Worm (Caenorhabditis elegans) whole organism, L3 larva: ENCODE measurements around the gene nfi-1.
A peak's percentile ranks its signal among the peaks of the same experiment; 100 is the strongest.

ENCODE experiments used
- ZK546.5 ChIP-seq: sonication (generic microtip); optimal IDR thresholded peaks from 2 replicates; lab custom pipeline; 2017; ENCODE audit warnings: missing biosample characterization, missing genetic modification characterization
- aly-2 ChIP-seq: fragments of 150-350 bp; optimal IDR thresholded peaks from 2 replicates; lab custom pipeline; 2014; ENCODE audit warnings: missing biosample characterization, missing genetic modification characterization
- ceh-28 ChIP-seq: fragments of 150-350 bp; optimal IDR thresholded peaks from 2 replicates; lab custom pipeline; 2014; ENCODE audit warnings: missing biosample characterization, missing genetic modification reagents, missing genetic modification characterization
- ceh-82 ChIP-seq: fragments of 150-350 bp; optimal IDR thresholded peaks from 2 replicates; lab custom pipeline; 2014; ENCODE audit warnings: missing biosample characterization, missing genetic modification characterization
- daf-12 ChIP-seq: fragments of 150-350 bp; optimal IDR thresholded peaks from 2 replicates; lab custom pipeline; 2014; ENCODE audit warnings: missing biosample characterization, missing genetic modification reagents, missing genetic modification characterization
- egl-27 ChIP-seq: sonication (generic microtip); optimal IDR thresholded peaks from 4 replicates; lab custom pipeline; 2017; ENCODE audit warnings: missing biosample characterization, missing genetic modification reagents, missing genetic modification characterization
- egl-5 ChIP-seq: fragments of 150-350 bp; optimal IDR thresholded peaks from 2 replicates; lab custom pipeline; 2017; ENCODE audit warnings: missing biosample characterization, missing genetic modification reagents, missing genetic modification characterization, inconsistent platforms
- elt-1 ChIP-seq: fragments of 150-350 bp; optimal IDR thresholded peaks from 2 replicates; lab custom pipeline; 2014; ENCODE audit warnings: missing biosample characterization, missing genetic modification characterization
- elt-2 ChIP-seq: sonication (generic microtip); optimal IDR thresholded peaks from 2 replicates; lab custom pipeline; 2016; ENCODE audit warnings: missing genetic modification reagents, mild to moderate bottlenecking, missing genetic modification characterization, missing compliant biosample characterization
- elt-3 ChIP-seq, 3 experiments: fragments of 150-350 bp in 1 of 3; sonication (generic microtip) in 2 of 3; optimal IDR thresholded peaks; 2 replicates in 2 of 3; 4 replicates in 1 of 3; lab custom pipeline; 2014 to 2017; ENCODE audit warnings: missing biosample characterization in 3 of 3, missing genetic modification characterization in 3 of 3
- eor-1 ChIP-seq, 2 experiments: fragments of 150-350 bp; optimal IDR thresholded peaks; 2 replicates each; lab custom pipeline; 2014 to 2018; ENCODE audit warnings: missing biosample characterization in 2 of 2, missing genetic modification characterization in 2 of 2
- fkh-10 ChIP-seq: sonication (generic microtip); optimal IDR thresholded peaks from 2 replicates; lab custom pipeline; 2017; ENCODE audit warnings: missing biosample characterization, missing genetic modification reagents, missing genetic modification characterization
- fkh-2 ChIP-seq: fragments of 150-350 bp; optimal IDR thresholded peaks from 2 replicates; lab custom pipeline; 2014; ENCODE audit warnings: missing biosample characterization, missing genetic modification reagents, missing genetic modification characterization
- fos-1 ChIP-seq: fragments of 150-350 bp; optimal IDR thresholded peaks from 2 replicates; lab custom pipeline; 2014; ENCODE audit warnings: missing biosample characterization, missing genetic modification characterization
- hmg-11 ChIP-seq: sonication (generic microtip); optimal IDR thresholded peaks from 2 replicates; lab custom pipeline; 2016; ENCODE audit warnings: missing genetic modification characterization, missing compliant biosample characterization
- jun-1 ChIP-seq: fragments of 150-350 bp; optimal IDR thresholded peaks from 2 replicates; lab custom pipeline; 2014; ENCODE audit warnings: missing biosample characterization, missing genetic modification reagents, missing genetic modification characterization
- lin-15B ChIP-seq: fragments of 150-350 bp; optimal IDR thresholded peaks from 2 replicates; lab custom pipeline; 2014; ENCODE audit warnings: missing biosample characterization, missing genetic modification characterization
- lin-39 ChIP-seq: fragments of 150-350 bp; optimal IDR thresholded peaks from 2 replicates; lab custom pipeline; 2018; ENCODE audit warnings: missing biosample characterization, missing genetic modification reagents, missing genetic modification characterization
- lsy-12 ChIP-seq: sonication (generic microtip); optimal IDR thresholded peaks from 2 replicates; lab custom pipeline; 2016; ENCODE audit warnings: mild to moderate bottlenecking, missing genetic modification characterization, missing compliant biosample characterization
- mdl-1 ChIP-seq: fragments of 150-350 bp; optimal IDR thresholded peaks from 2 replicates; lab custom pipeline; 2014; ENCODE audit warnings: missing biosample characterization, missing genetic modification characterization
- mml-1 ChIP-seq: fragments of 150-350 bp; sonication (generic microtip); optimal IDR thresholded peaks from 3 replicates; lab custom pipeline; 2014; ENCODE audit warnings: missing biosample characterization, missing genetic modification characterization
- nfya-1 ChIP-seq: sonication (generic microtip); optimal IDR thresholded peaks from 2 replicates; lab custom pipeline; 2017; ENCODE audit warnings: missing genetic modification characterization, mild to moderate bottlenecking, missing compliant biosample characterization, antibody characterized with exemption, moderate library complexity; ENCODE audit not compliant: insufficient read depth
- nhr-11 ChIP-seq: fragments of 150-350 bp; optimal IDR thresholded peaks from 2 replicates; lab custom pipeline; 2014; ENCODE audit warnings: missing biosample characterization, missing genetic modification characterization
- nhr-12 ChIP-seq: fragments of 150-350 bp; optimal IDR thresholded peaks from 2 replicates; lab custom pipeline; 2014; ENCODE audit warnings: missing biosample characterization, missing genetic modification characterization
- nhr-23 ChIP-seq: fragments of 150-350 bp; optimal IDR thresholded peaks from 2 replicates; lab custom pipeline; 2014; ENCODE audit warnings: missing biosample characterization, missing genetic modification reagents, missing genetic modification characterization
- nhr-237 ChIP-seq: fragments of 150-350 bp; optimal IDR thresholded peaks from 2 replicates; lab custom pipeline; 2014; ENCODE audit warnings: missing biosample characterization, missing genetic modification characterization
- nhr-25 ChIP-seq: sonication (generic microtip); optimal IDR thresholded peaks from 2 replicates; lab custom pipeline; 2017; ENCODE audit warnings: missing biosample characterization, missing genetic modification characterization
- nhr-28 ChIP-seq: fragments of 150-350 bp; optimal IDR thresholded peaks from 2 replicates; lab custom pipeline; 2014; ENCODE audit warnings: missing biosample characterization, missing genetic modification characterization
- nhr-43 ChIP-seq: sonication (generic microtip); optimal IDR thresholded peaks from 2 replicates; lab custom pipeline; 2016; ENCODE audit warnings: mild to moderate bottlenecking, missing genetic modification characterization, missing compliant biosample characterization; ENCODE audit not compliant: poor library complexity, severe bottlenecking
- nhr-77 ChIP-seq: fragments of 150-350 bp; optimal IDR thresholded peaks from 2 replicates; lab custom pipeline; 2014; ENCODE audit warnings: missing biosample characterization, missing genetic modification characterization
- pha-4 ChIP-seq: fragments of 150-350 bp; optimal IDR thresholded peaks from 2 replicates; lab custom pipeline; 2014; ENCODE audit warnings: missing biosample characterization, missing genetic modification reagents, missing genetic modification characterization
- pqm-1 ChIP-seq: fragments of 150-350 bp; optimal IDR thresholded peaks from 2 replicates; lab custom pipeline; 2017; ENCODE audit warnings: missing biosample characterization, missing genetic modification characterization, inconsistent platforms
- sea-2 ChIP-seq: fragments of 150-350 bp; sonication (generic microtip); optimal IDR thresholded peaks from 4 replicates; lab custom pipeline; 2014; ENCODE audit warnings: missing biosample characterization, missing genetic modification reagents, missing genetic modification characterization
- skn-1 ChIP-seq: fragments of 150-350 bp; optimal IDR thresholded peaks from 2 replicates; lab custom pipeline; 2014; ENCODE audit warnings: missing biosample characterization, missing genetic modification characterization
- snpc-4 ChIP-seq: fragments of 150-350 bp; optimal IDR thresholded peaks from 2 replicates; lab custom pipeline; 2014; ENCODE audit warnings: missing biosample characterization, missing genetic modification characterization
- tbx-2 ChIP-seq: sonication (generic microtip); optimal IDR thresholded peaks from 2 replicates; lab custom pipeline; 2016; ENCODE audit warnings: mild to moderate bottlenecking, missing genetic modification characterization, missing compliant biosample characterization
- unc-39 ChIP-seq: sonication (generic microtip); optimal IDR thresholded peaks from 4 replicates; lab custom pipeline; 2017; ENCODE audit warnings: missing biosample characterization, missing genetic modification characterization
- unc-62 ChIP-seq: fragments of 150-350 bp; sonication (generic microtip); optimal IDR thresholded peaks from 4 replicates; lab custom pipeline; 2014; ENCODE audit warnings: missing biosample characterization, missing genetic modification reagents, missing genetic modification characterization
- ztf-11 ChIP-seq: fragments of 150-350 bp; optimal IDR thresholded peaks from 2 replicates; lab custom pipeline; 2014; ENCODE audit warnings: missing biosample characterization, missing genetic modification characterization
- ztf-4 ChIP-seq: fragments of 150-350 bp; optimal IDR thresholded peaks from 2 replicates; lab custom pipeline; 2014; ENCODE audit warnings: missing biosample characterization, missing genetic modification characterization

The nfi-1 gene

ce11 chrII:7528210-7528609, 9.8 kb upstream of the nfi-1 start:
- TF ChIP-seq nhr-23 (peak; percentile 89), lsy-12 (tag; lab: Kevin White, UChicago) (no peak), nhr-237 (no peak), sea-2 (no peak), eor-1 (tag; optimal IDR thresholded peaks at IDR 0.05; lab: Kevin White, UChicago) (no peak), mml-1 (tag; lab: Kevin White, UChicago) (peak; percentile 39), unc-39 (no peak), mdl-1 (tag; lab: Kevin White, UChicago) (no peak), elt-2 (peak; percentile 86), ceh-28 (tag; lab: Kevin White, UChicago) (peak; percentile 6), jun-1 (tag; lab: Kevin White, UChicago) (peak; percentile 45), ZK546.5 (tag; lab: Kevin White, UChicago) (no peak), egl-5 (no peak), nhr-43 (tag; lab: Kevin White, UChicago) (peak; percentile 94), nhr-25 (tag; lab: Kevin White, UChicago) (peak; percentile 57), nhr-12 (tag; lab: Kevin White, UChicago) (no peak), hmg-11 (no peak), skn-1 (tag; lab: Kevin White, UChicago) (no peak), unc-62 (GFP tag; lab: Kevin White, UChicago) (no peak), snpc-4 (tag; lab: Kevin White, UChicago) (no peak), pqm-1 (peak; percentile 78), tbx-2 (tag; lab: Kevin White, UChicago) (peak; percentile 25)

- TF ChIP-seq lsy-12 (tag; lab: Kevin White, UChicago) = peak; percentile 84
- peak; percentile 92 for TF ChIP-seq nhr-23
- peak; percentile 60 for TF ChIP-seq ceh-28 (tag; lab: Kevin White, UChicago)
- peak; percentile 34 for TF ChIP-seq unc-62 (GFP tag; lab: Kevin White, UChicago)
- TF ChIP-seq nhr-77 = no peak
- no peak for TF ChIP-seq fkh-2 (tag; lab: Kevin White, UChicago)
- no peak for TF ChIP-seq ceh-82 (tag; lab: Kevin White, UChicago)
- TF ChIP-seq skn-1 (tag; lab: Kevin White, UChicago) = peak; percentile 71
- TF ChIP-seq elt-2 = peak; percentile 94
- no peak for TF ChIP-seq sea-2
- no peak for TF ChIP-seq fkh-10 (GFP tag; lab: Kevin White, UChicago)
- TF ChIP-seq elt-3 (tag; optimal IDR thresholded peaks at IDR 0.05; lab: Kevin White, UChicago) = peak; percentile 1 to 61 (median 49)
- TF ChIP-seq tbx-2 (tag; lab: Kevin White, UChicago) = peak; percentile 62
- TF ChIP-seq pqm-1 = peak; percentile 73
- TF ChIP-seq aly-2 (tag; lab: Kevin White, UChicago) = no peak
- peak; percentile 87 for TF ChIP-seq nfya-1
- TF ChIP-seq eor-1 (tag; optimal IDR thresholded peaks at IDR 0.05; lab: Kevin White, UChicago) = no peak
- peak; percentile 53 for TF ChIP-seq mdl-1 (tag; lab: Kevin White, UChicago)
- no peak for TF ChIP-seq ZK546.5 (tag; lab: Kevin White, UChicago)
- TF ChIP-seq egl-27 = peak; percentile 77
- TF ChIP-seq fos-1 (tag; lab: Kevin White, UChicago) = peak; percentile 60
- TF ChIP-seq nhr-11 (tag; lab: Kevin White, UChicago) = peak; percentile 80
- peak; percentile 93 for TF ChIP-seq jun-1 (tag; lab: Kevin White, UChicago)
- TF ChIP-seq egl-5 = peak; percentile 51
- TF ChIP-seq ztf-11 (tag; lab: Kevin White, UChicago) = no peak
- TF ChIP-seq daf-12 = no peak
- peak; percentile 84 for TF ChIP-seq pha-4 (tag; lab: Kevin White, UChicago)
- peak; percentile 35 for TF ChIP-seq ztf-4
- peak; percentile 20 for TF ChIP-seq elt-1 (tag; lab: Kevin White, UChicago)
- peak; percentile 91 for TF ChIP-seq nhr-43 (tag; lab: Kevin White, UChicago)
- peak; percentile 86 for TF ChIP-seq nhr-25 (tag; lab: Kevin White, UChicago)
- peak; percentile 35 for TF ChIP-seq snpc-4 (tag; lab: Kevin White, UChicago)
- TF ChIP-seq lin-39 (tag; lab: Kevin White, UChicago) = peak; percentile 67
- TF ChIP-seq nhr-28 (tag; lab: Kevin White, UChicago) = no peak
- no peak for TF ChIP-seq hmg-11
- peak; percentile 75 for TF ChIP-seq mml-1 (tag; lab: Kevin White, UChicago)
- peak; percentile 58 for TF ChIP-seq lin-15B (tag; lab: Kevin White, UChicago)
Observed at ce11 chrII:7529078-7529683, 8.8 kb upstream of the nfi-1 start, which contains the start of gene ZK1290.5. Gene ZK1290.5 (plus strand): TSS chrII:7529643.
